Fruit fly (Drosophila melanogaster) whole organism, embryonic: Measurements from ENCODE around the gene Capa.
A peak's percentile ranks its signal among the peaks of the same experiment; 100 is the strongest.

ENCODE experiments used
- Atf6 ChIP-seq: fragments of 200-800 bp; sonication (Bioruptor generic); IDR thresholded peaks from 2 replicates; pipeline ENCODE4 v1.3.6; 2022; ENCODE audit warnings: missing biosample characterization, missing genetic modification characterization
- CG10209 ChIP-seq: fragments of 200-800 bp; sonication (Bioruptor generic); optimal IDR thresholded peaks from 3 replicates; lab custom pipeline; 2017; ENCODE audit warnings: missing biosample characterization, mild to moderate bottlenecking, missing genetic modification characterization, missing genetic modification reagents
- CG11085 ChIP-seq: fragments of 200-800 bp; sonication (Bioruptor generic); IDR thresholded peaks from 2 replicates; pipeline ENCODE4 v1.3.6; 2022; ENCODE audit warnings: missing biosample characterization, missing genetic modification characterization
- CG11398 ChIP-seq: fragments of 200-800 bp; sonication (Bioruptor generic); optimal IDR thresholded peaks from 2 replicates; lab custom pipeline; 2016; ENCODE audit warnings: missing biosample characterization, missing genetic modification characterization
- CG11504 ChIP-seq: fragments of 200-800 bp; sonication (Bioruptor generic); optimal IDR thresholded peaks from 3 replicates; lab custom pipeline; 2019; ENCODE audit warnings: missing biosample characterization, mild to moderate bottlenecking, missing genetic modification characterization, moderate library complexity
- CG12071 ChIP-seq: fragments of 200-800 bp; sonication (Bioruptor generic); optimal IDR thresholded peaks from 3 replicates; lab custom pipeline; 2018; ENCODE audit warnings: missing biosample characterization, mild to moderate bottlenecking, missing genetic modification characterization
- CG12299 ChIP-seq: fragments of 200-800 bp; sonication (Bioruptor generic); optimal IDR thresholded peaks from 2 replicates; lab custom pipeline; 2018; ENCODE audit warnings: missing biosample characterization, mild to moderate bottlenecking, missing genetic modification characterization
- CG13123 ChIP-seq: fragments of 200-800 bp; sonication (Bioruptor generic); optimal IDR thresholded peaks from 2 replicates; lab custom pipeline; 2016; ENCODE audit warnings: missing biosample characterization, missing genetic modification characterization
- CG16813 ChIP-seq: fragments of 200-800 bp; sonication (Bioruptor generic); IDR thresholded peaks from 3 replicates; pipeline ENCODE4 v1.3.6; 2022; ENCODE audit warnings: missing biosample characterization, missing genetic modification characterization; ENCODE audit not compliant: partially characterized antibody
- CG2116 ChIP-seq: fragments of 200-800 bp; sonication (Bioruptor generic); optimal IDR thresholded peaks from 3 replicates; lab custom pipeline; 2018; ENCODE audit warnings: missing biosample characterization, mild to moderate bottlenecking, missing genetic modification characterization
- CG2875 ChIP-seq: fragments of 200-800 bp; sonication (Bioruptor generic); optimal IDR thresholded peaks from 2 replicates; lab custom pipeline; 2017; ENCODE audit warnings: missing biosample characterization, mild to moderate bottlenecking, missing genetic modification characterization, missing genetic modification reagents
- CG30020 ChIP-seq: fragments of 200-800 bp; optimal IDR thresholded peaks from 2 replicates; lab custom pipeline; 2019; ENCODE audit warnings: missing biosample characterization, mild to moderate bottlenecking, missing genetic modification characterization, moderate library complexity
- CG31441 ChIP-seq: fragments of 200-800 bp; sonication (Bioruptor generic); IDR thresholded peaks from 2 replicates; pipeline ENCODE4 v1.3.6; 2022; ENCODE audit warnings: missing biosample characterization, missing genetic modification characterization
- CG3838 ChIP-seq: fragments of 200-800 bp; sonication (Bioruptor generic); optimal IDR thresholded peaks from 3 replicates; lab custom pipeline; 2016; ENCODE audit warnings: missing biosample characterization, missing genetic modification characterization
- CG8478 ChIP-seq: fragments of >200 bp; optimal IDR thresholded peaks from 2 replicates; lab custom pipeline; 2018
- CG8765 ChIP-seq: fragments of 200-800 bp; sonication (Bioruptor generic); IDR thresholded peaks from 2 replicates; pipeline ENCODE4 v1.3.6; 2022; ENCODE audit warnings: missing biosample characterization, missing genetic modification characterization
- CG9215 ChIP-seq: fragments of 200-800 bp; sonication (Bioruptor generic); IDR thresholded peaks from 2 replicates; pipeline ENCODE4 v1.3.6; 2022; ENCODE audit warnings: missing biosample characterization, missing genetic modification characterization
- CTCF ChIP-seq: fragments of 200-800 bp; sonication (Bioruptor generic); optimal IDR thresholded peaks from 2 replicates; lab custom pipeline; 2017; ENCODE audit warnings: missing biosample characterization, mild to moderate bottlenecking, missing genetic modification characterization, moderate library complexity
- CoRest ChIP-seq: fragments of 200-800 bp; sonication (Bioruptor generic); optimal IDR thresholded peaks from 3 replicates; lab custom pipeline; 2018; ENCODE audit warnings: missing biosample characterization, mild to moderate bottlenecking, missing genetic modification characterization, moderate library complexity
- Dad ChIP-seq: fragments of 200-800 bp; sonication (Bioruptor generic); optimal IDR thresholded peaks from 3 replicates; lab custom pipeline; 2016; ENCODE audit warnings: missing biosample characterization, missing genetic modification characterization
- Dip2 ChIP-seq: fragments of 200-800 bp; sonication (Bioruptor generic); IDR thresholded peaks from 2 replicates; pipeline ENCODE4 v1.3.6; 2022; ENCODE audit warnings: missing biosample characterization, missing genetic modification characterization
- Dll ChIP-seq: fragments of 200-800 bp; sonication (Bioruptor generic); IDR thresholded peaks from 4 replicates; pipeline ENCODE4 v1.3.6; 2022; ENCODE audit warnings: missing biosample characterization, missing genetic modification characterization; ENCODE audit not compliant: partially characterized antibody
- Doc2 ChIP-seq: fragments of 200-800 bp; sonication (Bioruptor generic); IDR thresholded peaks from 2 replicates; pipeline ENCODE4 v1.3.6; 2022; ENCODE audit warnings: missing biosample characterization, missing genetic modification characterization
- Doc3 ChIP-seq: fragments of 200-800 bp; sonication (Bioruptor generic); IDR thresholded peaks from 3 replicates; pipeline ENCODE4 v1.3.6; 2022; ENCODE audit warnings: missing biosample characterization, missing genetic modification characterization; ENCODE audit not compliant: partially characterized antibody
- Dp ChIP-seq: fragments of 200-800 bp; sonication (Bioruptor generic); optimal IDR thresholded peaks from 2 replicates; lab custom pipeline; 2018; ENCODE audit warnings: missing biosample characterization, mild to moderate bottlenecking, missing genetic modification characterization, moderate library complexity
- Eip74EF ChIP-seq, 2 experiments: fragments of 200-800 bp in 1 of 2; fragments of >200 bp in 1 of 2; sonication (Bioruptor generic) in 1 of 2; optimal IDR thresholded peaks; 2 replicates each; lab custom pipeline; 2017 to 2019; ENCODE audit warnings: missing biosample characterization in 2 of 2, missing genetic modification characterization in 2 of 2, mild to moderate bottlenecking in 1 of 2, moderate library complexity in 1 of 2
- Fer2 ChIP-seq: fragments of 200-800 bp; sonication (Bioruptor generic); optimal IDR thresholded peaks from 2 replicates; lab custom pipeline; 2018; ENCODE audit warnings: missing biosample characterization, mild to moderate bottlenecking, missing genetic modification characterization, moderate library complexity
- Gug ChIP-seq: fragments of 200-800 bp; sonication (Bioruptor generic); IDR thresholded peaks from 4 replicates; pipeline ENCODE4 v1.3.6; 2022; ENCODE audit warnings: missing biosample characterization, missing genetic modification characterization
- H2.0 ChIP-seq: fragments of 200-800 bp; sonication (Bioruptor generic); IDR thresholded peaks from 2 replicates; pipeline ENCODE4 v1.3.6; 2022; ENCODE audit warnings: missing biosample characterization, missing genetic modification characterization
- Hr78 ChIP-seq, 2 experiments: fragments of 200-800 bp in 1 of 2; fragments of >200 bp in 1 of 2; sonication (Bioruptor generic) in 1 of 2; optimal IDR thresholded peaks; 2 replicates each; lab custom pipeline; 2017 to 2019; ENCODE audit warnings: missing biosample characterization in 2 of 2, missing genetic modification characterization in 2 of 2, mild to moderate bottlenecking in 1 of 2, moderate library complexity in 1 of 2
- MBD-R2 ChIP-seq: fragments of 200-800 bp; sonication (Bioruptor generic); IDR thresholded peaks from 2 replicates; pipeline ENCODE4 v1.3.6; 2022; ENCODE audit warnings: missing biosample characterization, missing genetic modification characterization
- Myb ChIP-seq: fragments of 200-800 bp; sonication (Bioruptor generic); optimal IDR thresholded peaks from 2 replicates; lab custom pipeline; 2016; ENCODE audit warnings: missing biosample characterization, missing genetic modification characterization
- Neu2 ChIP-seq: fragments of 200-800 bp; sonication (Bioruptor generic); optimal IDR thresholded peaks from 3 replicates; lab custom pipeline; 2016; ENCODE audit warnings: missing biosample characterization, missing genetic modification characterization, borderline replicate concordance
- Stat92E ChIP-seq, 3 experiments: fragments of >200 bp in 2 of 3; fragments of 200-800 bp in 1 of 3; sonication (Bioruptor generic) in 1 of 3; optimal IDR thresholded peaks; 2 replicates each; lab custom pipeline; 2017 to 2019; ENCODE audit warnings: missing biosample characterization in 3 of 3, missing genetic modification characterization in 3 of 3, mild to moderate bottlenecking in 1 of 3, moderate library complexity in 1 of 3
- ab ChIP-seq: fragments of 200-800 bp; sonication (Bioruptor generic); optimal IDR thresholded peaks from 2 replicates; lab custom pipeline; 2016; ENCODE audit warnings: missing biosample characterization, missing genetic modification characterization
- abd-A ChIP-seq: fragments of 200-800 bp; sonication (Bioruptor generic); optimal IDR thresholded peaks from 3 replicates; lab custom pipeline; 2019; ENCODE audit warnings: missing biosample characterization, mild to moderate bottlenecking, missing genetic modification characterization, moderate library complexity
- dan ChIP-seq: fragments of 200-800 bp; sonication (Bioruptor generic); IDR thresholded peaks from 2 replicates; pipeline ENCODE4 v1.3.6; 2022; ENCODE audit warnings: missing biosample characterization, missing genetic modification characterization
- fd3F ChIP-seq: fragments of 200-800 bp; sonication (Bioruptor generic); optimal IDR thresholded peaks from 2 replicates; lab custom pipeline; 2018; ENCODE audit warnings: missing biosample characterization, mild to moderate bottlenecking, missing genetic modification characterization, moderate library complexity
- gro ChIP-seq: fragments of 200-800 bp; sonication (Bioruptor generic); optimal IDR thresholded peaks from 2 replicates; lab custom pipeline; 2016; ENCODE audit warnings: missing biosample characterization, missing genetic modification characterization
- gsb-n ChIP-seq: fragments of 200-800 bp; sonication (Bioruptor generic); optimal IDR thresholded peaks from 3 replicates; lab custom pipeline; 2018; ENCODE audit warnings: missing biosample characterization, mild to moderate bottlenecking, missing genetic modification characterization
- jigr1 ChIP-seq: fragments of 200-800 bp; sonication (Bioruptor generic); IDR thresholded peaks from 3 replicates; pipeline ENCODE4 v1.3.6; 2022; ENCODE audit warnings: missing biosample characterization, missing genetic modification characterization
- lola ChIP-seq, 3 experiments: fragments of >200 bp in 2 of 3; fragments of 200-800 bp in 1 of 3; sonication (Bioruptor generic) in 1 of 3; optimal IDR thresholded peaks; 2 replicates each; lab custom pipeline; 2017 to 2019; ENCODE audit warnings: missing biosample characterization in 3 of 3, missing genetic modification characterization in 3 of 3, mild to moderate bottlenecking in 1 of 3, moderate library complexity in 1 of 3
- nerfin-1 ChIP-seq: fragments of 200-800 bp; sonication (Bioruptor generic); optimal IDR thresholded peaks from 3 replicates; lab custom pipeline; 2019; ENCODE audit warnings: missing biosample characterization, mild to moderate bottlenecking, missing genetic modification characterization, moderate library complexity
- pb ChIP-seq: fragments of 200-800 bp; sonication (Bioruptor generic); optimal IDR thresholded peaks from 3 replicates; lab custom pipeline; 2016; ENCODE audit warnings: missing biosample characterization, missing genetic modification characterization
- row ChIP-seq: fragments of 200-800 bp; sonication (Bioruptor generic); IDR thresholded peaks from 3 replicates; pipeline ENCODE4 v1.3.6; 2022; ENCODE audit warnings: missing biosample characterization, missing genetic modification characterization
- scrt ChIP-seq: fragments of 200-800 bp; sonication (Bioruptor generic); optimal IDR thresholded peaks from 2 replicates; lab custom pipeline; 2018; ENCODE audit warnings: missing biosample characterization, mild to moderate bottlenecking, missing genetic modification characterization, moderate library complexity
- stc ChIP-seq: fragments of 200-800 bp; sonication (Bioruptor generic); IDR thresholded peaks from 2 replicates; pipeline ENCODE4 v1.3.6; 2022; ENCODE audit warnings: missing biosample characterization, missing genetic modification characterization
- tup ChIP-seq: fragments of 200-800 bp; sonication (Bioruptor generic); optimal IDR thresholded peaks from 2 replicates; lab custom pipeline; 2016; ENCODE audit warnings: missing biosample characterization, mild to moderate bottlenecking, missing genetic modification characterization, moderate library complexity
- tx ChIP-seq: fragments of 200-800 bp; sonication (Bioruptor generic); optimal IDR thresholded peaks from 2 replicates; lab custom pipeline; 2016; ENCODE audit warnings: missing biosample characterization, missing genetic modification characterization
- wek ChIP-seq: fragments of 200-800 bp; sonication (Bioruptor generic); optimal IDR thresholded peaks from 3 replicates; lab custom pipeline; 2018; ENCODE audit warnings: missing biosample characterization, mild to moderate bottlenecking, missing genetic modification characterization, moderate library complexity
- zfh2 ChIP-seq: fragments of 200-800 bp; sonication (Bioruptor generic); optimal IDR thresholded peaks from 2 replicates; lab custom pipeline; 2016; ENCODE audit warnings: missing biosample characterization, missing genetic modification characterization

Gene Capa

dm6 chr3R:29903775-29904356 is 10.3 kb downstream of the Capa start, which contains the start of gene CG15517 (continued):
- no peak for TF ChIP-seq CG12071
- TF ChIP-seq CG12299, result no peak
- no peak for TF ChIP-seq CG11398 (GFP tag; lab: Kevin White, UChicago)
- no peak for TF ChIP-seq ab (GFP tag; lab: Kevin White, UChicago)
- TF ChIP-seq CG2875 (GFP tag; lab: Kevin White, UChicago), result no peak
- TF ChIP-seq Neu2 (GFP tag; lab: Kevin White, UChicago), result no peak
- no peak for TF ChIP-seq Atf6
- no peak for TF ChIP-seq abd-A
- TF ChIP-seq Hr78 (GFP tag; optimal IDR thresholded peaks at IDR 0.05; lab: Kevin White, UChicago), result no peak
- TF ChIP-seq CG16813 (GFP tag; lab: Robert Waterston, UW), result peak; percentile 58
- TF ChIP-seq CG8478 (lab: Kevin White, UChicago), result no peak
- no peak for TF ChIP-seq Stat92E (GFP tag; optimal IDR thresholded peaks at IDR 0.05; lab: Kevin White, UChicago)
- no peak for TF ChIP-seq stc (GFP tag; lab: Robert Waterston, UW)
- no peak for TF ChIP-seq Eip74EF (GFP tag; optimal IDR thresholded peaks at IDR 0.05; lab: Kevin White, UChicago)
- TF ChIP-seq dan (GFP tag; lab: Robert Waterston, UW), result no peak
- TF ChIP-seq CTCF (GFP tag; lab: Kevin White, UChicago), result peak; percentile 95
- no peak for TF ChIP-seq CG10209 (GFP tag; lab: Kevin White, UChicago)
- TF ChIP-seq Myb (GFP tag; lab: Kevin White, UChicago), result peak; percentile 0
- TF ChIP-seq zfh2 (GFP tag; lab: Kevin White, UChicago), result no peak
- no peak for TF ChIP-seq Doc3 (GFP tag; lab: Robert Waterston, UW)
- no peak for TF ChIP-seq CG11085 (GFP tag; lab: Robert Waterston, UW)
- TF ChIP-seq gro (GFP tag; lab: Kevin White, UChicago), result no peak
- TF ChIP-seq Gug, result no peak
- no peak for TF ChIP-seq wek
- TF ChIP-seq CG8765, result no peak
- TF ChIP-seq gsb-n (tag; lab: Kevin White, UChicago), result no peak
- TF ChIP-seq fd3F (GFP tag; lab: Kevin White, UChicago), result no peak
- no peak for TF ChIP-seq Doc2 (GFP tag; lab: Robert Waterston, UW)
- TF ChIP-seq CG11504 (tag; lab: Kevin White, UChicago), result peak; percentile 70
- TF ChIP-seq tx, result no peak
- TF ChIP-seq Dll (GFP tag; lab: Robert Waterston, UW), result no peak
- no peak for TF ChIP-seq nerfin-1
- no peak for TF ChIP-seq CG13123
- no peak for TF ChIP-seq H2.0 (GFP tag; lab: Robert Waterston, UW)
- no peak for TF ChIP-seq CG31441
- TF ChIP-seq Dp (GFP tag; lab: Kevin White, UChicago), result peak; percentile 2
- no peak for TF ChIP-seq CG30020 (tag; lab: Kevin White, UChicago)
- TF ChIP-seq pb (GFP tag; lab: Kevin White, UChicago), result no peak
- no peak for TF ChIP-seq Dad (GFP tag; lab: Kevin White, UChicago)
- TF ChIP-seq jigr1, result no peak
- TF ChIP-seq MBD-R2 (GFP tag; lab: Robert Waterston, UW), result peak; percentile 29; the same call in 1 of the 2 replicates
- TF ChIP-seq CG2116 (GFP tag; lab: Kevin White, UChicago), result no peak
- TF ChIP-seq CoRest (tag; lab: Kevin White, UChicago), result peak; percentile 45
- no peak for TF ChIP-seq Fer2 (tag; lab: Kevin White, UChicago)
- no peak for TF ChIP-seq tup
- peak; percentile 18; the same call in 1 of the 2 replicates for TF ChIP-seq Dip2
- no peak for TF ChIP-seq scrt
- TF ChIP-seq row (GFP tag; lab: Robert Waterston, UW), result no peak
- no peak for TF ChIP-seq lola (GFP tag; optimal IDR thresholded peaks at IDR 0.05; lab: Kevin White, UChicago)
- no peak for TF ChIP-seq CG3838 (GFP tag; lab: Kevin White, UChicago)
- TF ChIP-seq CG9215, result no peak
